Fruit fly (Drosophila melanogaster) whole organism, embryonic: Measurements from ENCODE around the gene HDAC4.

Source experiments
- Awh ChIP-seq: fragments of 200-800 bp; sonication (Bioruptor generic); IDR thresholded peaks from 2 replicates; pipeline ENCODE4, ENCODE4 v1.3.6; 2022; ENCODE audit warnings: missing biosample characterization, missing genetic modification characterization
- CG11085 ChIP-seq: fragments of 200-800 bp; sonication (Bioruptor generic); IDR thresholded peaks from 2 replicates; pipeline ENCODE4 v1.3.6; 2022; ENCODE audit warnings: missing biosample characterization, missing genetic modification characterization
- CG12659 ChIP-seq: fragments of 200-800 bp; sonication (Bioruptor generic); optimal IDR thresholded peaks from 3 replicates; lab custom pipeline; 2017; ENCODE audit warnings: mild to moderate bottlenecking, missing biosample characterization, missing genetic modification reagents, missing genetic modification characterization
- CG14860 ChIP-seq: fragments of 200-800 bp; sonication (Bioruptor generic); IDR thresholded peaks from 3 replicates; pipeline ENCODE4 v1.3.6; 2022; ENCODE audit warnings: missing biosample characterization, missing genetic modification characterization; ENCODE audit not compliant: partially characterized antibody
- CG2120 ChIP-seq: fragments of 200-800 bp; sonication (Bioruptor generic); optimal IDR thresholded peaks from 3 replicates; lab custom pipeline; 2016; ENCODE audit warnings: missing biosample characterization, missing genetic modification characterization
- CG30020 ChIP-seq: fragments of 200-800 bp; optimal IDR thresholded peaks from 2 replicates; lab custom pipeline; 2019; ENCODE audit warnings: missing biosample characterization, mild to moderate bottlenecking, missing genetic modification characterization, moderate library complexity
- CG31441 ChIP-seq: fragments of 200-800 bp; sonication (Bioruptor generic); IDR thresholded peaks from 2 replicates; pipeline ENCODE4 v1.3.6; 2022; ENCODE audit warnings: missing biosample characterization, missing genetic modification characterization
- CG32772 ChIP-seq: fragments of 200-800 bp; sonication (Bioruptor generic); IDR thresholded peaks from 2 replicates; pipeline ENCODE4 v1.3.6; 2022; ENCODE audit warnings: missing biosample characterization, missing genetic modification characterization
- CG3847 ChIP-seq: fragments of 200-800 bp; sonication (Bioruptor generic); IDR thresholded peaks from 2 replicates; pipeline ENCODE4 v1.3.6; 2022; ENCODE audit warnings: missing biosample characterization, missing genetic modification characterization
- CG4707 ChIP-seq: fragments of 200-800 bp; sonication (Bioruptor generic); optimal IDR thresholded peaks from 2 replicates; lab custom pipeline; 2018; ENCODE audit warnings: missing biosample characterization, mild to moderate bottlenecking, missing genetic modification characterization, moderate library complexity
- CG4820 ChIP-seq: fragments of 200-800 bp; sonication (Bioruptor generic); optimal IDR thresholded peaks from 3 replicates; lab custom pipeline; 2016; ENCODE audit warnings: missing biosample characterization, missing genetic modification characterization
- CG6689 ChIP-seq: fragments of 200-800 bp; sonication (Bioruptor generic); IDR thresholded peaks from 2 replicates; pipeline ENCODE4 v1.3.6; 2022; ENCODE audit warnings: missing biosample characterization, missing genetic modification characterization
- CG6765 ChIP-seq: fragments of 200-800 bp; sonication (Bioruptor generic); optimal IDR thresholded peaks from 3 replicates; lab custom pipeline; 2017; ENCODE audit warnings: missing biosample characterization, mild to moderate bottlenecking, missing genetic modification characterization
- CG7786 ChIP-seq: fragments of 200-800 bp; sonication (Bioruptor generic); optimal IDR thresholded peaks from 2 replicates; lab custom pipeline; 2016; ENCODE audit warnings: missing biosample characterization, missing genetic modification characterization
- Dad ChIP-seq: fragments of 200-800 bp; sonication (Bioruptor generic); optimal IDR thresholded peaks from 3 replicates; lab custom pipeline; 2016; ENCODE audit warnings: missing biosample characterization, missing genetic modification characterization
- Dip2 ChIP-seq: fragments of 200-800 bp; sonication (Bioruptor generic); IDR thresholded peaks from 2 replicates; pipeline ENCODE4 v1.3.6; 2022; ENCODE audit warnings: missing biosample characterization, missing genetic modification characterization
- E2f1 ChIP-seq: fragments of 200-800 bp; sonication (Bioruptor generic); IDR thresholded peaks from 2 replicates; pipeline ENCODE4 v1.3.6; 2022; ENCODE audit warnings: missing biosample characterization, missing genetic modification characterization
- Fer3 ChIP-seq: fragments of 200-800 bp; sonication (Bioruptor generic); optimal IDR thresholded peaks from 2 replicates; lab custom pipeline; 2018; ENCODE audit warnings: missing biosample characterization, mild to moderate bottlenecking, missing genetic modification characterization, moderate library complexity
- HLH4C ChIP-seq: fragments of 200-800 bp; sonication (Bioruptor generic); IDR thresholded peaks from 3 replicates; pipeline ENCODE4 v1.3.6; 2022; ENCODE audit warnings: missing biosample characterization, missing genetic modification characterization; ENCODE audit not compliant: partially characterized antibody
- Hey ChIP-seq: fragments of 200-800 bp; sonication (Bioruptor generic); optimal IDR thresholded peaks from 3 replicates; lab custom pipeline; 2018; ENCODE audit warnings: missing biosample characterization, mild to moderate bottlenecking, missing genetic modification characterization
- Med ChIP-seq: fragments of 200-800 bp; sonication (Bioruptor generic); peaks from one replicate; lab custom pipeline; 2016; ENCODE audit warnings: missing biosample characterization, missing genetic modification characterization, mild to moderate bottlenecking, inconsistent platforms, moderate library complexity
- Oli ChIP-seq: fragments of 200-800 bp; sonication (Bioruptor generic); optimal IDR thresholded peaks from 2 replicates; lab custom pipeline; 2018; ENCODE audit warnings: missing biosample characterization, mild to moderate bottlenecking, missing genetic modification characterization, moderate library complexity
- Ravus ChIP-seq: fragments of 200-800 bp; sonication (Bioruptor generic); IDR thresholded peaks from 2 replicates; pipeline ENCODE4 v1.3.6; 2022; ENCODE audit warnings: missing biosample characterization, missing genetic modification characterization
- Rx ChIP-seq: fragments of 200-800 bp; sonication (Bioruptor generic); IDR thresholded peaks from 2 replicates; pipeline ENCODE4 v1.3.6; 2022; ENCODE audit warnings: missing biosample characterization, missing genetic modification characterization
- Side ChIP-seq: fragments of 200-800 bp; sonication (Bioruptor generic); optimal IDR thresholded peaks from 2 replicates; lab custom pipeline; 2016; ENCODE audit warnings: missing biosample characterization, missing genetic modification characterization
- Sox100B ChIP-seq: fragments of 200-800 bp; sonication (Bioruptor generic); optimal IDR thresholded peaks from 3 replicates; lab custom pipeline; 2018; ENCODE audit warnings: missing biosample characterization, mild to moderate bottlenecking, missing genetic modification characterization
- ab ChIP-seq: fragments of 200-800 bp; sonication (Bioruptor generic); optimal IDR thresholded peaks from 2 replicates; lab custom pipeline; 2016; ENCODE audit warnings: missing biosample characterization, missing genetic modification characterization
- ase ChIP-seq: fragments of 200-800 bp; sonication (Bioruptor generic); IDR thresholded peaks from 3 replicates; pipeline ENCODE4 v1.3.6; 2022; ENCODE audit warnings: missing biosample characterization, missing genetic modification characterization
- bowl ChIP-seq: fragments of 200-800 bp; sonication (Bioruptor generic); IDR thresholded peaks from 2 replicates; pipeline ENCODE4 v1.3.6; 2022; ENCODE audit warnings: missing biosample characterization, missing genetic modification characterization
- chinmo ChIP-seq: fragments of 200-800 bp; sonication (Bioruptor generic); IDR thresholded peaks from 4 replicates; pipeline ENCODE4 v1.3.6; 2022; ENCODE audit warnings: missing biosample characterization, missing genetic modification characterization; ENCODE audit not compliant: partially characterized antibody
- ems ChIP-seq: fragments of 200-800 bp; sonication (Bioruptor generic); optimal IDR thresholded peaks from 3 replicates; lab custom pipeline; 2016; ENCODE audit warnings: missing biosample characterization, missing genetic modification characterization
- esg ChIP-seq: fragments of 200-800 bp; sonication (Bioruptor generic); conservative IDR thresholded peaks from 2 replicates; pipeline ENCODE4 v1.3.6; 2022; ENCODE audit warnings: missing biosample characterization, missing genetic modification characterization
- gem ChIP-seq: fragments of 200-800 bp; sonication (Bioruptor generic); optimal IDR thresholded peaks from 2 replicates; lab custom pipeline; 2019; ENCODE audit warnings: missing biosample characterization, mild to moderate bottlenecking, missing genetic modification characterization, moderate library complexity
- gfzf ChIP-seq: fragments of 200-800 bp; sonication (Bioruptor generic); optimal IDR thresholded peaks from 2 replicates; lab custom pipeline; 2016; ENCODE audit warnings: missing biosample characterization, mild to moderate bottlenecking, missing genetic modification characterization, moderate library complexity
- gro ChIP-seq: fragments of 200-800 bp; sonication (Bioruptor generic); optimal IDR thresholded peaks from 2 replicates; lab custom pipeline; 2016; ENCODE audit warnings: missing biosample characterization, missing genetic modification characterization
- knrl ChIP-seq: fragments of 200-800 bp; sonication (Bioruptor generic); IDR thresholded peaks from 3 replicates; pipeline ENCODE4 v1.3.6; 2022; ENCODE audit warnings: missing biosample characterization, missing genetic modification characterization; ENCODE audit not compliant: partially characterized antibody
- lov ChIP-seq, 2 experiments: fragments of 200-800 bp in 1 of 2; fragments of >200 bp in 1 of 2; sonication (Bioruptor generic) in 1 of 2; IDR thresholded peaks in 1 of 2; optimal IDR thresholded peaks in 1 of 2; 2 replicates in 1 of 2; 3 replicates in 1 of 2; pipeline versions ENCODE4 v1.3.6 to Lab custom; 2017 to 2022; ENCODE audit warnings: missing biosample characterization in 1 of 2, missing genetic modification characterization in 1 of 2
- mld ChIP-seq: fragments of 200-800 bp; sonication (Bioruptor generic); IDR thresholded peaks from 3 replicates; pipeline ENCODE4 v1.3.6; 2022; ENCODE audit warnings: missing biosample characterization, missing genetic modification characterization; ENCODE audit not compliant: partially characterized antibody
- nerfin-1 ChIP-seq: fragments of 200-800 bp; sonication (Bioruptor generic); optimal IDR thresholded peaks from 3 replicates; lab custom pipeline; 2019; ENCODE audit warnings: missing biosample characterization, mild to moderate bottlenecking, missing genetic modification characterization, moderate library complexity
- nerfin-2 ChIP-seq: fragments of 200-800 bp; sonication (Bioruptor generic); IDR thresholded peaks from 2 replicates; pipeline ENCODE4 v1.3.6; 2022; ENCODE audit warnings: missing biosample characterization, missing genetic modification characterization; ENCODE audit not compliant: partially characterized antibody
- pan ChIP-seq, 4 experiments: fragments of >200 bp in 3 of 4; fragments of 200-800 bp in 1 of 4; sonication (Bioruptor generic) in 1 of 4; optimal IDR thresholded peaks in 3 of 4; IDR thresholded peaks in 1 of 4; 2 replicates each; pipeline versions ENCODE4 v1.3.6 to Lab custom; 2017 to 2022; ENCODE audit warnings: missing biosample characterization in 2 of 4, missing genetic modification characterization in 2 of 4, mixed read lengths in 1 of 4
- pb ChIP-seq: fragments of 200-800 bp; sonication (Bioruptor generic); optimal IDR thresholded peaks from 3 replicates; lab custom pipeline; 2016; ENCODE audit warnings: missing biosample characterization, missing genetic modification characterization
- pnt ChIP-seq: fragments of 200-800 bp; sonication (Bioruptor generic); optimal IDR thresholded peaks from 3 replicates; lab custom pipeline; 2016; ENCODE audit warnings: missing biosample characterization, missing genetic modification characterization
- scrt ChIP-seq: fragments of 200-800 bp; sonication (Bioruptor generic); optimal IDR thresholded peaks from 2 replicates; lab custom pipeline; 2018; ENCODE audit warnings: missing biosample characterization, mild to moderate bottlenecking, missing genetic modification characterization, moderate library complexity
- stwl ChIP-seq: fragments of 200-800 bp; sonication (Bioruptor generic); optimal IDR thresholded peaks from 3 replicates; lab custom pipeline; 2018; ENCODE audit warnings: missing biosample characterization, mild to moderate bottlenecking, missing genetic modification characterization, moderate library complexity
- zen2 ChIP-seq: fragments of 200-800 bp; sonication (Bioruptor generic); IDR thresholded peaks from 3 replicates; pipeline ENCODE4 v1.3.6; 2022; ENCODE audit warnings: missing biosample characterization, missing genetic modification characterization; ENCODE audit not compliant: partially characterized antibody
- zfh1 ChIP-seq: fragments of 200-800 bp; sonication (Bioruptor generic); IDR thresholded peaks from 3 replicates; pipeline ENCODE4 v1.3.6; 2022; ENCODE audit warnings: missing biosample characterization, missing genetic modification characterization

The HDAC4 gene

DNA sequence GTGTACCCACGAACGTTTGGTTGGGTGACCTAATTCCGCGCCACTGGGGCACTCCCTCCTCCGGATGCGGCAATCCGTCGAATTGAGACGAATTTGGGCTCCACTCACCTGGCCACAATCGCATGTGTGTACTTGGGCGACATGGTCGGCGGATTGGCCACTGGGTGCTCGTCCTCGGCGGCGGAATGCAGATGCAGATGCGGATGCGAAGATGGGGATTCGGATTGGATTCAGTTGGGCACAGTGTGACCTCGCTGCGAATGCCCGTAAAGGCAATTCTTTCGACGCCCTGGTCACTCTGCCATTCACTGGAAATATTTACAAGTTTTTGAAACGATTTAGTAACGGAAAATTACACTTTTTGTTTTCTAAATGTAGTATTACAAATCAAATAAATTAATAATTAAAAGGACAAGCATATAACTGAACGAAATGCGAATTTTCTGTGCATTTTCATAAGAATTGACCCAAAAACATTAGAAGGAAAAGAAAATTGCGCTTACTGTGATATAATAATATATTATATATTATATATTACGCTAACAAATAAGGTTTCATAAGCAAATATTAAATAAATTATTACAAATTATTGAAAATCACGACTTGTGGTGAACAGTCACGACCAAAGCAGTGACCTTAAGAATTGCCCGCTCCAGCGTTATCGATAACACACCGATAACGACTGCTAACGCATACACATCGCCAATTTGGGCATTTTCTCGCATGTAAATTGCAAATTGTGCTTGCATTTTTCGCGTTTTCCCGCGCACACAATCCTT, 11.2 kb upstream of the HDAC4 start, which contains the start of gene CG1622 (continued):
- TF ChIP-seq chinmo (GFP tag; lab: Robert Waterston, UW): 0 out of 4 replicates have a peak, but pooled peaks have one; percentile 31
- no peak for TF ChIP-seq CG4820 (GFP tag; lab: Kevin White, UChicago)
- no peak for TF ChIP-seq CG11085
- TF ChIP-seq Sox100B (GFP tag; lab: Kevin White, UChicago): no peak
- no peak for TF ChIP-seq pb (GFP tag; lab: Kevin White, UChicago)
- no peak for TF ChIP-seq Dad (GFP tag; lab: Kevin White, UChicago)
- TF ChIP-seq CG14860 (GFP tag; lab: Robert Waterston, UW): 0 out of 3 replicates have a peak, but pooled peaks have one; percentile 22
- no peak for TF ChIP-seq Side (GFP tag; lab: Kevin White, UChicago)
- no peak for TF ChIP-seq gem (tag; lab: Kevin White, UChicago)
- peak; percentile 17 for TF ChIP-seq stwl (tag; lab: Kevin White, UChicago)
- TF ChIP-seq Awh: no peak
- TF ChIP-seq lov (optimal IDR thresholded peaks at IDR 0.05; lab: Kevin White, UChicago): no peak
- TF ChIP-seq lov (GFP tag; IDR thresholded peaks at IDR 0.05; lab: Robert Waterston, UW): 0 out of 3 replicates have a peak, but pooled peaks have one; percentile 9
- peak; percentile 68 for TF ChIP-seq gfzf (GFP tag; lab: Kevin White, UChicago)
- no peak for TF ChIP-seq Ravus (GFP tag; lab: Robert Waterston, UW)
- no peak for TF ChIP-seq ab (GFP tag; lab: Kevin White, UChicago)
- peak; percentile 8 for TF ChIP-seq Fer3 (tag; lab: Kevin White, UChicago)
- TF ChIP-seq Med (GFP tag; lab: Kevin White, UChicago): peak; percentile 70
- no peak for TF ChIP-seq nerfin-1
- TF ChIP-seq CG6689 (GFP tag; lab: Robert Waterston, UW): no peak
- TF ChIP-seq HLH4C (GFP tag; lab: Robert Waterston, UW): 0 out of 3 replicates have a peak, but pooled peaks have one; percentile 13
- TF ChIP-seq Dip2: no peak
- no peak for TF ChIP-seq ems
- no peak for TF ChIP-seq pan (optimal IDR thresholded peaks at IDR 0.05; lab: Kevin White, UChicago)
- no peak for TF ChIP-seq pan (GFP tag; optimal IDR thresholded peaks at IDR 0.05 in 1 of 2, IDR thresholded peaks at IDR 0.05 in 1 of 2)
- TF ChIP-seq CG2120 (GFP tag; lab: Kevin White, UChicago): peak; percentile 25
- TF ChIP-seq bowl: no peak
- peak; percentile 38; the same call in 1 of the 2 replicates for TF ChIP-seq E2f1
- TF ChIP-seq nerfin-2: no peak
- no peak for TF ChIP-seq CG3847 (GFP tag; lab: Robert Waterston, UW)
- no peak for TF ChIP-seq Rx
- no peak for TF ChIP-seq CG6765
- TF ChIP-seq zfh1 (GFP tag; lab: Robert Waterston, UW): no peak; the same call in 2 of the 3 replicates
- 0 out of 3 replicates have a peak, but pooled peaks have one; percentile 7 for TF ChIP-seq knrl (GFP tag; lab: Robert Waterston, UW)
- no peak for TF ChIP-seq scrt (GFP tag; lab: Kevin White, UChicago)
- peak; percentile 50 for TF ChIP-seq CG30020 (tag; lab: Kevin White, UChicago)
- no peak for TF ChIP-seq Hey (tag; lab: Kevin White, UChicago)
- no peak for TF ChIP-seq CG4707 (GFP tag; lab: Kevin White, UChicago)
- no peak for TF ChIP-seq esg (GFP tag; lab: Robert Waterston, UW)
- TF ChIP-seq ase (GFP tag; lab: Robert Waterston, UW): no peak
- peak; percentile 59 for TF ChIP-seq CG12659 (GFP tag; lab: Kevin White, UChicago)
- TF ChIP-seq pnt (GFP tag; lab: Kevin White, UChicago): no peak
- no peak for TF ChIP-seq zen2 (GFP tag; lab: Robert Waterston, UW)
- peak; percentile 80 for TF ChIP-seq CG31441
- no peak for TF ChIP-seq mld (GFP tag; lab: Robert Waterston, UW)
- TF ChIP-seq Oli (tag; lab: Kevin White, UChicago): peak; percentile 13
- 0 out of 2 replicates have a peak, but pooled peaks have one; percentile 26 for TF ChIP-seq CG32772 (GFP tag; lab: Robert Waterston, UW)
- TF ChIP-seq CG7786 (GFP tag; lab: Kevin White, UChicago): no peak
- no peak for TF ChIP-seq gro (GFP tag; lab: Kevin White, UChicago)
